Worm (Caenorhabditis elegans): ENCODE results near the gene F53A9.3.

ce11 chrX:8714845-8715244, 6.7 kb downstream of the F53A9.3 start:
- TF ChIP-seq F26F4.8 (GFP tag; conservative IDR thresholded peaks at IDR 0.05) = no peak
- TF ChIP-seq zfp-2 (tag; optimal IDR thresholded peaks at IDR 0.05) = no peak
- TF ChIP-seq nhr-11 (tag; optimal IDR thresholded peaks at IDR 0.05) = no peak
- TF ChIP-seq skn-1 (tag; optimal IDR thresholded peaks at IDR 0.05) = no peak
- TF ChIP-seq jun-1 (tag; optimal IDR thresholded peaks at IDR 0.05) = no peak
- no peak for TF ChIP-seq nhr-76 (tag; optimal IDR thresholded peaks at IDR 0.05)

Measured in whole organism, L4 larva.